Worm (Caenorhabditis elegans): ENCODE results near the gene irld-25.

irld-25 gene

ce11 chrV:15265814-15266213 lies 44.4 kb downstream of the irld-25 start, which contains the start of gene M01B2.13:
Gene M01B2.13 (minus strand): TSS chrV:15265914.
- TF ChIP-seq mec-3 (tag; optimal IDR thresholded peaks at IDR 0.05; ENCODE audit: borderline replicate concordance) (no peak), hlh-30 (tag; optimal IDR thresholded peaks at IDR 0.05; ENCODE audit: insufficient read depth) (no peak), ceh-45 (GFP tag; IDR thresholded peaks at IDR 0.05) (no peak), pqm-1 (tag; optimal IDR thresholded peaks at IDR 0.05) (no peak), sdc-2 (tag; optimal IDR thresholded peaks at IDR 0.05) (no peak)

ce11 chrV:15267405-15267804 lies 46.0 kb downstream of the irld-25 start, which contains the start of gene T10H4.13:
Gene T10H4.13 (minus strand): TSS chrV:15267505.
- TF ChIP-seq dmd-4 (tag; optimal IDR thresholded peaks at IDR 0.05; ENCODE audit: borderline replicate concordance), result no peak
- no peak for TF ChIP-seq ztf-16 (tag; optimal IDR thresholded peaks at IDR 0.05)
- TF ChIP-seq tbx-7 (tag; optimal IDR thresholded peaks at IDR 0.05), result no peak
- TF ChIP-seq hlh-15 (tag; optimal IDR thresholded peaks at IDR 0.05), result no peak
- TF ChIP-seq ceh-6 (GFP tag; optimal IDR thresholded peaks at IDR 0.05), result no peak
- TF ChIP-seq syd-9 (tag; optimal IDR thresholded peaks at IDR 0.05), result no peak

- TF ChIP-seq ceh-45 (GFP tag; IDR thresholded peaks at IDR 0.05) (no peak), unc-86 (tag; optimal IDR thresholded peaks at IDR 0.05) (no peak), sox-2 (GFP tag; IDR thresholded peaks at IDR 0.05) (no peak), ttx-3 (tag; optimal IDR thresholded peaks at IDR 0.05) (no peak), pax-1 (tag; optimal IDR thresholded peaks at IDR 0.05) (no peak), hlh-8 (tag; optimal IDR thresholded peaks at IDR 0.05) (no peak), lim-6 (tag; optimal IDR thresholded peaks at IDR 0.05) (no peak), ceh-30 (tag; optimal IDR thresholded peaks at IDR 0.05) (no peak), ref-2 (tag; optimal IDR thresholded peaks at IDR 0.05) (no peak), ets-4 (tag; optimal IDR thresholded peaks at IDR 0.05) (no peak), syd-9 (tag; optimal IDR thresholded peaks at IDR 0.05) (no peak), ceh-31 (tag; optimal IDR thresholded peaks at IDR 0.05) (no peak), ceh-22 (tag; optimal IDR thresholded peaks at IDR 0.05) (no peak), ceh-48 (tag; optimal IDR thresholded peaks at IDR 0.05) (no peak), ceh-19 (GFP tag; optimal IDR thresholded peaks at IDR 0.05) (no peak)
Measured at ce11 chrV:15268302-15268701, 46.9 kb downstream of the irld-25 start, which contains the start of gene srw-22. Gene srw-22 (plus strand): TSS chrV:15268602.

- TF ChIP-seq ceh-14 (tag; optimal IDR thresholded peaks at IDR 0.05) (no peak), madf-2 (tag; optimal IDR thresholded peaks at IDR 0.05) (no peak), npax-4 (tag; optimal IDR thresholded peaks at IDR 0.05) (no peak), unc-42 (tag; optimal IDR thresholded peaks at IDR 0.05) (no peak), C38D4.7 (GFP tag; optimal IDR thresholded peaks at IDR 0.05) (no peak), mec-3 (tag; optimal IDR thresholded peaks at IDR 0.05; ENCODE audit: borderline replicate concordance) (no peak)
Measured at ce11 chrV:15272263-15272662, 50.8 kb downstream of the irld-25 start, which contains the start of gene T10H4.4. Gene T10H4.4 (minus strand): TSS chrV:15272363.
